Fruit fly (Drosophila melanogaster): ENCODE results near the gene TwdlY.

The TwdlY gene

DNA sequence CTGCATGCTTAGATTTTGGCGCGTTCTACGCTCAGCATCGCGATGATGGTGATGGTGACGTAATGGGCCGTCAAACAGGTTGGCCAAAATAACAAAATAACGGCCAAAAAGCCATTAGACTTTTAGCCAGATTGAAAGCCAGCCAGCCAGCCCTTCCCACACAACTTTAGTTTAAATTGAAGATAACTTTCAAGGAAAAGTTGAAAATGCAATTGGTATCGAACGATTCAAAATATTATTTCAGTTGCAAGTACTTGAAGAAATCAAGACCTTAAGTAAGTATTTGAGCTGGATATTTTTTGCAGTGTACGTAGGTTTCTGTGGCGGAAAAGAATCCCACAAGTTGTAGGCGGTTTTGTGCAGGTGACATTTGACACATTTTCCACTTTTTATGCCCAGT, 46.3 kb downstream of the TwdlY start (continued):
- TF ChIP-seq CG15514 (GFP tag; optimal IDR thresholded peaks at IDR 0.05): peak; percentile 34
- peak; percentile 47 for TF ChIP-seq Meics (GFP tag; optimal IDR thresholded peaks at IDR 0.05)
- TF ChIP-seq tll (GFP tag; optimal IDR thresholded peaks at IDR 0.05): no peak
- no peak for TF ChIP-seq CG32767 (GFP tag; IDR thresholded peaks at IDR 0.05)
- 0 out of 2 replicates have a peak, but pooled peaks have one; percentile 33 for TF ChIP-seq Ptx1 (GFP tag; IDR thresholded peaks at IDR 0.05)
- TF ChIP-seq Dfd (GFP tag; optimal IDR thresholded peaks at IDR 0.05): no peak
- no peak for TF ChIP-seq CG17612 (GFP tag; IDR thresholded peaks at IDR 0.05)
- peak; percentile 3 for TF ChIP-seq CG17359 (tag; optimal IDR thresholded peaks at IDR 0.05)
- no peak for TF ChIP-seq pzg (GFP tag; optimal IDR thresholded peaks at IDR 0.05)
- peak; percentile 61; the same call in 2 of the 3 replicates for TF ChIP-seq dysf (GFP tag; IDR thresholded peaks at IDR 0.05)
- TF ChIP-seq CG6765 (GFP tag; optimal IDR thresholded peaks at IDR 0.05): no peak
- TF ChIP-seq Sox102F (GFP tag; optimal IDR thresholded peaks at IDR 0.05): peak; percentile 10
- TF ChIP-seq Fer3 (tag; optimal IDR thresholded peaks at IDR 0.05): peak; percentile 19
- TF ChIP-seq Deaf1 (tag; optimal IDR thresholded peaks at IDR 0.05): no peak
- no peak for TF ChIP-seq CG1647 (GFP tag; optimal IDR thresholded peaks at IDR 0.05)
- no peak for TF ChIP-seq dmrt11E (tag; optimal IDR thresholded peaks at IDR 0.05)
- TF ChIP-seq lbe (GFP tag; optimal IDR thresholded peaks at IDR 0.05): no peak
- no peak for TF ChIP-seq D19A (tag; optimal IDR thresholded peaks at IDR 0.05)
- TF ChIP-seq CG10462 (GFP tag; optimal IDR thresholded peaks at IDR 0.05): no peak
- TF ChIP-seq YL-1 (GFP tag; optimal IDR thresholded peaks at IDR 0.05): no peak
- TF ChIP-seq CG7839 (tag; optimal IDR thresholded peaks at IDR 0.05): peak; percentile 37
- TF ChIP-seq CG18599 (GFP tag; optimal IDR thresholded peaks at IDR 0.05): peak; percentile 42
- peak; percentile 15 for TF ChIP-seq CG10209 (GFP tag; optimal IDR thresholded peaks at IDR 0.05)
- TF ChIP-seq HLH4C (GFP tag; IDR thresholded peaks at IDR 0.05; ENCODE audit: partially characterized antibody): no peak
- no peak for TF ChIP-seq CG10565 (GFP tag; optimal IDR thresholded peaks at IDR 0.05)
- peak; percentile 0 for TF ChIP-seq Hsf (GFP tag; optimal IDR thresholded peaks at IDR 0.05)
- peak; percentile 38 for TF ChIP-seq lilli (GFP tag; optimal IDR thresholded peaks at IDR 0.05)
- TF ChIP-seq CG4282 (GFP tag; optimal IDR thresholded peaks at IDR 0.05): no peak
- TF ChIP-seq Eip74EF (GFP tag; optimal IDR thresholded peaks at IDR 0.05): peak in 1 of 2 experiments; percentile 14
- no peak for TF ChIP-seq CG30020 (tag; optimal IDR thresholded peaks at IDR 0.05)
- peak; percentile 21; the same call in 1 of the 2 replicates for TF ChIP-seq sisA (GFP tag; IDR thresholded peaks at IDR 0.05)
- no peak for TF ChIP-seq tin (GFP tag; optimal IDR thresholded peaks at IDR 0.05)
- no peak for TF ChIP-seq Chrac-16 (GFP tag; optimal IDR thresholded peaks at IDR 0.05)
- TF ChIP-seq Nf-YA (GFP tag; IDR thresholded peaks at IDR 0.05): no peak
- TF ChIP-seq toy (GFP tag; IDR thresholded peaks at IDR 0.05): no peak
- TF ChIP-seq CG5953 (GFP tag; IDR thresholded peaks at IDR 0.05): no peak
- TF ChIP-seq Ets65A (GFP tag): peak; percentile 90
- peak; percentile 53 for TF ChIP-seq CG3281 (GFP tag; optimal IDR thresholded peaks at IDR 0.05)
- TF ChIP-seq CG11560 (tag; IDR thresholded peaks at IDR 0.05): 0 out of 3 replicates have a peak, but pooled peaks have one; percentile 17
- TF ChIP-seq CG16779 (GFP tag; IDR thresholded peaks at IDR 0.05): no peak
- TF ChIP-seq CG17328 (GFP tag; IDR thresholded peaks at IDR 0.05): 0 out of 2 replicates have a peak, but pooled peaks have one; percentile 23
- no peak for TF ChIP-seq sc (optimal IDR thresholded peaks at IDR 0.05)
- no peak for TF ChIP-seq sc (GFP tag; optimal IDR thresholded peaks at IDR 0.05)
- no peak for TF ChIP-seq CG7928 (GFP tag; optimal IDR thresholded peaks at IDR 0.05)
- peak; percentile 27 for TF ChIP-seq pnt (GFP tag; optimal IDR thresholded peaks at IDR 0.05)
- TF ChIP-seq dmrt99B (tag; optimal IDR thresholded peaks at IDR 0.05): peak; percentile 25
- TF ChIP-seq CG2120 (GFP tag; optimal IDR thresholded peaks at IDR 0.05): peak; percentile 69
- no peak for TF ChIP-seq CG30431 (GFP tag; optimal IDR thresholded peaks at IDR 0.05)
- TF ChIP-seq CG13624 (GFP tag; optimal IDR thresholded peaks at IDR 0.05): peak; percentile 46
- peak; percentile 2 for TF ChIP-seq CG10147 (GFP tag; optimal IDR thresholded peaks at IDR 0.05)
- TF ChIP-seq Pdp1 (GFP tag; optimal IDR thresholded peaks at IDR 0.05): peak; percentile 11 to 62

All from whole organism, embryonic.